Worm (Caenorhabditis elegans) whole organism, L3 larva: ENCODE measurements around the gene B0524.5.
A peak's percentile ranks its signal among the peaks of the same experiment; 100 is the strongest.

Experiments
- ceh-16 ChIP-seq: sonication (generic microtip); optimal IDR thresholded peaks from 2 replicates; lab custom pipeline; 2017; ENCODE audit warnings: missing biosample characterization, missing genetic modification characterization
- ceh-28 ChIP-seq: fragments of 150-350 bp; optimal IDR thresholded peaks from 2 replicates; lab custom pipeline; 2014; ENCODE audit warnings: missing biosample characterization, missing genetic modification reagents, missing genetic modification characterization
- ceh-82 ChIP-seq: fragments of 150-350 bp; optimal IDR thresholded peaks from 2 replicates; lab custom pipeline; 2014; ENCODE audit warnings: missing biosample characterization, missing genetic modification characterization
- ceh-9 ChIP-seq: sonication (generic microtip); optimal IDR thresholded peaks from 2 replicates; lab custom pipeline; 2018; ENCODE audit warnings: missing biosample characterization, missing genetic modification characterization
- daf-12 ChIP-seq: fragments of 150-350 bp; optimal IDR thresholded peaks from 2 replicates; lab custom pipeline; 2014; ENCODE audit warnings: missing biosample characterization, missing genetic modification reagents, missing genetic modification characterization
- egl-27 ChIP-seq: sonication (generic microtip); optimal IDR thresholded peaks from 4 replicates; lab custom pipeline; 2017; ENCODE audit warnings: missing biosample characterization, missing genetic modification reagents, missing genetic modification characterization
- egl-5 ChIP-seq: fragments of 150-350 bp; optimal IDR thresholded peaks from 2 replicates; lab custom pipeline; 2017; ENCODE audit warnings: missing biosample characterization, missing genetic modification reagents, missing genetic modification characterization, inconsistent platforms
- elt-2 ChIP-seq: sonication (generic microtip); optimal IDR thresholded peaks from 2 replicates; lab custom pipeline; 2016; ENCODE audit warnings: missing genetic modification reagents, mild to moderate bottlenecking, missing genetic modification characterization, missing compliant biosample characterization
- elt-3 ChIP-seq, 3 experiments: fragments of 150-350 bp in 1 of 3; sonication (generic microtip) in 2 of 3; optimal IDR thresholded peaks; 2 replicates in 2 of 3; 4 replicates in 1 of 3; lab custom pipeline; 2014 to 2017; ENCODE audit warnings: missing biosample characterization in 3 of 3, missing genetic modification characterization in 3 of 3
- fkh-10 ChIP-seq: sonication (generic microtip); optimal IDR thresholded peaks from 2 replicates; lab custom pipeline; 2017; ENCODE audit warnings: missing biosample characterization, missing genetic modification reagents, missing genetic modification characterization
- fkh-2 ChIP-seq: fragments of 150-350 bp; optimal IDR thresholded peaks from 2 replicates; lab custom pipeline; 2014; ENCODE audit warnings: missing biosample characterization, missing genetic modification reagents, missing genetic modification characterization
- fos-1 ChIP-seq: fragments of 150-350 bp; optimal IDR thresholded peaks from 2 replicates; lab custom pipeline; 2014; ENCODE audit warnings: missing biosample characterization, missing genetic modification characterization
- hmg-11 ChIP-seq: sonication (generic microtip); optimal IDR thresholded peaks from 2 replicates; lab custom pipeline; 2016; ENCODE audit warnings: missing genetic modification characterization, missing compliant biosample characterization
- jun-1 ChIP-seq: fragments of 150-350 bp; optimal IDR thresholded peaks from 2 replicates; lab custom pipeline; 2014; ENCODE audit warnings: missing biosample characterization, missing genetic modification reagents, missing genetic modification characterization
- lin-15B ChIP-seq: fragments of 150-350 bp; optimal IDR thresholded peaks from 2 replicates; lab custom pipeline; 2014; ENCODE audit warnings: missing biosample characterization, missing genetic modification characterization
- lin-39 ChIP-seq: fragments of 150-350 bp; optimal IDR thresholded peaks from 2 replicates; lab custom pipeline; 2018; ENCODE audit warnings: missing biosample characterization, missing genetic modification reagents, missing genetic modification characterization
- lsy-12 ChIP-seq: sonication (generic microtip); optimal IDR thresholded peaks from 2 replicates; lab custom pipeline; 2016; ENCODE audit warnings: mild to moderate bottlenecking, missing genetic modification characterization, missing compliant biosample characterization
- nfya-1 ChIP-seq: sonication (generic microtip); optimal IDR thresholded peaks from 2 replicates; lab custom pipeline; 2017; ENCODE audit warnings: missing genetic modification characterization, mild to moderate bottlenecking, missing compliant biosample characterization, antibody characterized with exemption, moderate library complexity; ENCODE audit not compliant: insufficient read depth
- nhr-11 ChIP-seq: fragments of 150-350 bp; optimal IDR thresholded peaks from 2 replicates; lab custom pipeline; 2014; ENCODE audit warnings: missing biosample characterization, missing genetic modification characterization
- nhr-23 ChIP-seq: fragments of 150-350 bp; optimal IDR thresholded peaks from 2 replicates; lab custom pipeline; 2014; ENCODE audit warnings: missing biosample characterization, missing genetic modification reagents, missing genetic modification characterization
- nhr-25 ChIP-seq: sonication (generic microtip); optimal IDR thresholded peaks from 2 replicates; lab custom pipeline; 2017; ENCODE audit warnings: missing biosample characterization, missing genetic modification characterization
- nhr-28 ChIP-seq: fragments of 150-350 bp; optimal IDR thresholded peaks from 2 replicates; lab custom pipeline; 2014; ENCODE audit warnings: missing biosample characterization, missing genetic modification characterization
- nhr-43 ChIP-seq: sonication (generic microtip); optimal IDR thresholded peaks from 2 replicates; lab custom pipeline; 2016; ENCODE audit warnings: mild to moderate bottlenecking, missing genetic modification characterization, missing compliant biosample characterization; ENCODE audit not compliant: poor library complexity, severe bottlenecking
- nhr-76 ChIP-seq: fragments of 150-350 bp; sonication (generic microtip); optimal IDR thresholded peaks from 5 replicates; lab custom pipeline; 2014; ENCODE audit warnings: missing biosample characterization, missing genetic modification characterization
- nhr-77 ChIP-seq: fragments of 150-350 bp; optimal IDR thresholded peaks from 2 replicates; lab custom pipeline; 2014; ENCODE audit warnings: missing biosample characterization, missing genetic modification characterization
- pha-4 ChIP-seq: fragments of 150-350 bp; optimal IDR thresholded peaks from 2 replicates; lab custom pipeline; 2014; ENCODE audit warnings: missing biosample characterization, missing genetic modification reagents, missing genetic modification characterization
- pqm-1 ChIP-seq: fragments of 150-350 bp; optimal IDR thresholded peaks from 2 replicates; lab custom pipeline; 2017; ENCODE audit warnings: missing biosample characterization, missing genetic modification characterization, inconsistent platforms
- sea-2 ChIP-seq: fragments of 150-350 bp; sonication (generic microtip); optimal IDR thresholded peaks from 4 replicates; lab custom pipeline; 2014; ENCODE audit warnings: missing biosample characterization, missing genetic modification reagents, missing genetic modification characterization
- snpc-4 ChIP-seq: fragments of 150-350 bp; optimal IDR thresholded peaks from 2 replicates; lab custom pipeline; 2014; ENCODE audit warnings: missing biosample characterization, missing genetic modification characterization
- tbx-2 ChIP-seq: sonication (generic microtip); optimal IDR thresholded peaks from 2 replicates; lab custom pipeline; 2016; ENCODE audit warnings: mild to moderate bottlenecking, missing genetic modification characterization, missing compliant biosample characterization
- unc-39 ChIP-seq: sonication (generic microtip); optimal IDR thresholded peaks from 4 replicates; lab custom pipeline; 2017; ENCODE audit warnings: missing biosample characterization, missing genetic modification characterization
- ztf-11 ChIP-seq: fragments of 150-350 bp; optimal IDR thresholded peaks from 2 replicates; lab custom pipeline; 2014; ENCODE audit warnings: missing biosample characterization, missing genetic modification characterization
- ztf-4 ChIP-seq: fragments of 150-350 bp; optimal IDR thresholded peaks from 2 replicates; lab custom pipeline; 2014; ENCODE audit warnings: missing biosample characterization, missing genetic modification characterization

B0524.5 gene

ce11 chrIII:1921136-1921680, 27.5 kb upstream of the B0524.5 start (continued):
- TF ChIP-seq ceh-16 (tag; lab: Kevin White, UChicago) = no peak

DNA sequence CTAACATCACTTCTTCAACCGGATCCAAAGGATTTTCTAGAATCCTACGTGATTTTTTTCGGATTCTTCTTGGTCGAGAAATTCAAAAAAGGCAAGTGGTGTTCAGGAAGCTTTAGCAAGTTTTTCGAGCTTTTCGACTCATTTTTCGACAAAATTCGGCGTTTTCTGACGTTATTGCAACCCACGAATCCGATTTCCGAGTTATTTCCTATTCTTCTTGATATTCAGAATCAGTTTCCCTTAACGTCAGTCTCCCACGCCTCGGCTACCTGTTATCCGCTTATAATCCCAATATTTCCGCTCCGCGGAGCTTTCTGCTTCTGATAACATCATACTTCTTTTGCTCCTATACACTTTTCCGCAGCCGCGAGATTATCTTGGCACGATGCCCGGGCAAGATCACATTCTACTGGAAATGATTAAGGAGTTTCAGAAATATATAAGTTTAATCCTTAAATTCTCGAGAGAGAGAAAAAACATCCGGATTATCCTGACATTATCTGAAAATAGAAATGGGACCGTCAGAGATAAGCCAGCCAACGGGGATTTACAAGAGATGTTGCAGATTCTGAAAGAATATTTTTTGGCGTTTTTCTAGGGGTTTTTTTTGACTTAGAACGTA, 24.7 kb upstream of the B0524.5 start:
- TF ChIP-seq egl-27 (no peak), ztf-4 (no peak), nhr-25 (tag; lab: Kevin White, UChicago) (no peak), ceh-28 (tag; lab: Kevin White, UChicago) (no peak), fos-1 (tag; lab: Kevin White, UChicago) (no peak), daf-12 (no peak), nhr-77 (tag; lab: Kevin White, UChicago) (no peak), nhr-23 (no peak), egl-5 (tag; lab: Kevin White, UChicago) (no peak), tbx-2 (no peak), nfya-1 (tag; lab: Kevin White, UChicago) (no peak), ceh-9 (tag; lab: Kevin White, UChicago) (no peak), ceh-82 (tag; lab: Kevin White, UChicago) (no peak)

ce11 chrIII:1905589-1905988, 11.9 kb upstream of the B0524.5 start, which contains the start of the genes B0524.6 and pqn-41:
Gene B0524.6 (minus strand): TSS chrIII:1905640.
Gene pqn-41 (plus strand): TSS chrIII:1905958.
- TF ChIP-seq pha-4 (tag; lab: Kevin White, UChicago) (peak; percentile 85), lin-15B (tag; lab: Kevin White, UChicago) (peak; percentile 74), hmg-11 (tag; lab: Kevin White, UChicago) (peak; percentile 8), fkh-2 (tag; lab: Kevin White, UChicago) (no peak), ztf-4 (no peak), nhr-23 (peak; percentile 75), nfya-1 (tag; lab: Kevin White, UChicago) (peak; percentile 61), pqm-1 (peak; percentile 7), snpc-4 (tag; lab: Kevin White, UChicago) (peak; percentile 54), lin-39 (tag; lab: Kevin White, UChicago) (peak; percentile 36), jun-1 (no peak)

DNA sequence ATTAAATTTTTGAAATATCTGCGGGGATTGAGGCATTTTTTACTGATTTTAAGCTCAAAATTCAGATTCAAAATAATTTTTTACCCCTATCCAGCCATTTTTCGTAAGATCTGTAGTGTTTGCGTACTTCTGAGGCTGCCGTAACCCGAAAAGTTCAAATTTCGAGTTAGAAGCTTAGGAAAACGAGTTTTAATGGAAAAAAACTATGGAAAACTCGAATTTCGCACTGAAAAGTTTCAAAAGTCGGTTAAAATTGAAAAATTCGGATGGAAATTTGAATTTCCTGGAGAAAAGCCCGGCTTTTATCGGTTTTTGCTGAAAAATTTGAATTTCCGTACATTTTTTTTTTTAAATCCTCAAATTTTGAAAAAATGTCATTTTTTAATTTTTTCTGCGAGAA, 10.3 kb upstream of the B0524.5 start:
- TF ChIP-seq nhr-43 (tag; lab: Kevin White, UChicago) = no peak
- TF ChIP-seq ceh-82 (tag; lab: Kevin White, UChicago) = no peak
- no peak for TF ChIP-seq lin-39 (tag; lab: Kevin White, UChicago)
- TF ChIP-seq ztf-11 (tag; lab: Kevin White, UChicago) = no peak
- TF ChIP-seq nfya-1 (tag; lab: Kevin White, UChicago) = no peak
- no peak for TF ChIP-seq nhr-11 (tag; lab: Kevin White, UChicago)
- no peak for TF ChIP-seq pqm-1
- no peak for TF ChIP-seq fos-1 (tag; lab: Kevin White, UChicago)
- TF ChIP-seq nhr-28 (tag; lab: Kevin White, UChicago) = no peak
- no peak for TF ChIP-seq sea-2 (GFP tag; lab: Kevin White, UChicago)
- TF ChIP-seq lsy-12 (tag; lab: Kevin White, UChicago) = no peak
- TF ChIP-seq pha-4 (tag; lab: Kevin White, UChicago) = no peak
- no peak for TF ChIP-seq fkh-10 (GFP tag; lab: Kevin White, UChicago)

DNA sequence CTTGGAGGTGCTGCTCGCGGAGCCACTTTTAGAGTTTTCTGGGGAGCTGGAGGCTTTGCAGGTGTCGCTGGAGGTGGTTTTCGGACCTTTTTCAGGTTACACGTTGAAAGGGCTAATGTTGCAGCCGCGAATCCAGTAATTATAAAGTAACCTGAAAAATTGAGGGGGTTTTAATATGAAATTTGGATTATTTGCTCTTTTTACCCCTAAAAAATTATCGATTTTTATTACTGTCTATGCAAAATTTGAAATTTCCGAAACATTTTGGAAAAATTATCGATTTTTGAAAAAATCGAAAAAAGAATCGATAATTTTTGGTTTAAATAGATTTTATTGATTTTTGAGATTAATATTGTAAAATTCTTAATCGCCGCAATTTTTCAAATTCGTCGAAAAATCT, 285 bp downstream of the B0524.5 start:
- no peak for TF ChIP-seq nhr-76 (tag; lab: Kevin White, UChicago)
- TF ChIP-seq fkh-10 (GFP tag; lab: Kevin White, UChicago) = no peak
- no peak for TF ChIP-seq lsy-12 (tag; lab: Kevin White, UChicago)
- TF ChIP-seq nhr-28 (tag; lab: Kevin White, UChicago) = no peak
- no peak for TF ChIP-seq egl-5 (tag; lab: Kevin White, UChicago)
- TF ChIP-seq nfya-1 (tag; lab: Kevin White, UChicago) = no peak
- no peak for TF ChIP-seq unc-39 (tag; lab: Kevin White, UChicago)
- no peak for TF ChIP-seq elt-3 (tag; optimal IDR thresholded peaks at IDR 0.05; lab: Kevin White, UChicago)
- TF ChIP-seq nhr-11 (tag; lab: Kevin White, UChicago) = no peak
- no peak for TF ChIP-seq nhr-23
- TF ChIP-seq elt-2 (tag; lab: Kevin White, UChicago) = no peak
- TF ChIP-seq pqm-1 = no peak
- no peak for TF ChIP-seq ceh-16 (tag; lab: Kevin White, UChicago)
- no peak for TF ChIP-seq fkh-2 (tag; lab: Kevin White, UChicago)
